Worm (Caenorhabditis elegans): ENCODE data around the gene cogc-6.

cogc-6 gene

DNA sequence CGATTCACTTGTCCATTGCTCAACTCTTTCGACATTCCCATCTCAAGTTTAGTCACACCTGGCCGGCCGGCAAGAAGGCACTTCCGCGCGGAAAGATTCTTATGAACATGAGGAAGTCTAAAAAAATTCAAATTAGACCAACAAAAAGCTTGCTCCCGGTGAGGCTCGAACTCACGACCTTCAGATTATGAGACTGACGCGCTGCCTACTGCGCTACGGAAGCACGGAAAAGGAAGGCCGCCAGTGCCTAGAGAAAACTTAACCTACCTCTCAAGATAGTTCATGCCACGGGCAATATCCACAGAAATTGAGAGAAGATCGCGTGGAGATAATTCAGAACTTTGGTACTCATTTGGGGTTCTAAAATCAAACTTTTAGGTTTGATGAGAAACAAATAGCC is 8.9 kb upstream of the cogc-6 start (continued):
- TF ChIP-seq lir-3 (tag; optimal IDR thresholded peaks at IDR 0.05) (no peak), spr-3 (GFP tag; optimal IDR thresholded peaks at IDR 0.05) (no peak), Y75B8A.6 (GFP tag; IDR thresholded peaks at IDR 0.05) (no peak), pqm-1 (tag; optimal IDR thresholded peaks at IDR 0.05) (no peak), nhr-10 (tag; optimal IDR thresholded peaks at IDR 0.05) (no peak), madf-5 (GFP tag; IDR thresholded peaks at IDR 0.05) (0 out of 4 replicates have a peak, but pooled peaks have one; percentile 38), daf-16 (GFP tag; optimal IDR thresholded peaks at IDR 0.05) (no peak), daf-16 (tag; optimal IDR thresholded peaks at IDR 0.05) (peak; percentile 33), skn-1 (tag; optimal IDR thresholded peaks at IDR 0.05) (no peak), pha-4 (GFP tag; IDR thresholded peaks at IDR 0.05) (no peak), pha-4 (tag; optimal IDR thresholded peaks at IDR 0.05) (no peak), nhr-42 (GFP tag; IDR thresholded peaks at IDR 0.05) (no peak), lin-13 (GFP tag; optimal IDR thresholded peaks at IDR 0.05) (no peak), rbr-2 (tag; optimal IDR thresholded peaks at IDR 0.05) (no peak), R02D3.7 (tag; optimal IDR thresholded peaks at IDR 0.05) (no peak), ces-1 (GFP tag; optimal IDR thresholded peaks at IDR 0.05) (no peak), dve-1 (tag; optimal IDR thresholded peaks at IDR 0.05; ENCODE audit: insufficient read depth) (no peak), nhr-237 (tag; optimal IDR thresholded peaks at IDR 0.05) (no peak), egl-43 (GFP tag; IDR thresholded peaks at IDR 0.05) (peak; percentile 75), cey-2 (tag; optimal IDR thresholded peaks at IDR 0.05; ENCODE audit: borderline replicate concordance, insufficient read depth) (no peak), zip-11 (GFP tag; IDR thresholded peaks at IDR 0.05) (no peak), ceh-44 (GFP tag; IDR thresholded peaks at IDR 0.05) (peak; percentile 53; the same call in 1 of the 2 replicates), F49E8.2 (tag; optimal IDR thresholded peaks at IDR 0.05; ENCODE audit: borderline replicate concordance) (no peak), ztf-11 (tag; optimal IDR thresholded peaks at IDR 0.05) (no peak), F37D6.2 (tag; optimal IDR thresholded peaks at IDR 0.05) (no peak), nhr-11 (tag; optimal IDR thresholded peaks at IDR 0.05) (no peak), ZK546.5 (tag; optimal IDR thresholded peaks at IDR 0.05) (no peak), mdt-29 (GFP tag; IDR thresholded peaks at IDR 0.05) (no peak), daf-19 (GFP tag; conservative IDR thresholded peaks at IDR 0.05) (no peak), gei-8 (GFP tag; optimal IDR thresholded peaks at IDR 0.05) (no peak), dmd-8 (GFP tag; IDR thresholded peaks at IDR 0.05) (0 out of 2 replicates have a peak, but pooled peaks have one; percentile 32), zfp-2 (tag; optimal IDR thresholded peaks at IDR 0.05) (no peak), lin-38 (GFP tag; IDR thresholded peaks at IDR 0.05) (no peak), lin-15B (tag; optimal IDR thresholded peaks at IDR 0.05) (no peak), dpl-1 (GFP tag; optimal IDR thresholded peaks at IDR 0.05) (no peak), fos-1 (tag; optimal IDR thresholded peaks at IDR 0.05) (no peak), aha-1 (tag) (peak; percentile 54), egl-27 (tag; optimal IDR thresholded peaks at IDR 0.05) (no peak), ceh-32 (tag; optimal IDR thresholded peaks at IDR 0.05; ENCODE audit: poor library complexity) (no peak), lin-1 (GFP tag; IDR thresholded peaks at IDR 0.05) (no peak), ceh-20 (GFP tag; IDR thresholded peaks at IDR 0.05) (no peak), T26A8.4 (GFP tag; IDR thresholded peaks at IDR 0.05) (peak; percentile 47; the same call in 1 of the 2 replicates), Y48G9A.11 (GFP tag; IDR thresholded peaks at IDR 0.05) (no peak), vab-7 (GFP tag; IDR thresholded peaks at IDR 0.05) (peak; percentile 60; the same call in 1 of the 2 replicates), F26F4.8 (GFP tag; conservative IDR thresholded peaks at IDR 0.05) (0 out of 2 replicates have a peak, but pooled peaks have one; percentile 21), hif-1 (tag; optimal IDR thresholded peaks at IDR 0.05) (no peak), nhr-28 (tag; optimal IDR thresholded peaks at IDR 0.05) (no peak), nhr-6 (tag; optimal IDR thresholded peaks at IDR 0.05) (no peak), Y5F2A.4 (GFP tag; optimal IDR thresholded peaks at IDR 0.05) (no peak), hlh-30 (tag; optimal IDR thresholded peaks at IDR 0.05; ENCODE audit: insufficient read depth) (peak; percentile 0), unc-39 (tag; optimal IDR thresholded peaks at IDR 0.05) (no peak), duxl-1 (tag; optimal IDR thresholded peaks at IDR 0.05; ENCODE audit: poor library complexity) (peak; percentile 6)

Data from whole organism, L4 larva.